Worm (Caenorhabditis elegans): ENCODE measurements around the gene twf-2.

The twf-2 gene

DNA sequence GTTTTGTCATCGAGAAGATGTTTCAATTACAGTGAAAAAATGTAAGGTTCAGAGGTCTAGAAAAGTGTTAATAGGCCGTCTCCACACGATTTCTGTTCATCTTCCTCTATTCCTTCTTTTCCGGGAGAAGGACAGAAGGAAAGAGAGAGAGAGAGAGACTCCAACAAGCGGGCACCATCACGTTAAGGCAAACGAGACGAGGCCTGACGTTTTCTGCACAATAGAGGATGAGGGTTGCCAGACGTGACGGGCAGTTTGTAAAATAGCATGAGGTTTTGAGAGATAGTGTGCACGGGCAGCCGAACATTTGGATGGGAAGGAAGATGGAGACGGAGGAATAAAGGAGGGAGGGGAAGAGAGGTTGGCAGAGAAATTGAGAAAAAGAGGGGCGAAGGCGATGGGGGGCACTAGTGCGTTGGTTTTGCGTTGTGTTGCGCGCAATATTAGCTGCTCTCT lies at the start of gene twf-2:
Gene twf-2 (plus strand): TSS at position 405 of the 456 bp plus-strand sequence.
- TF ChIP-seq him-1 (tag; optimal IDR thresholded peaks at IDR 0.05) = peak; percentile 56
- TF ChIP-seq W03F9.2 (tag; optimal IDR thresholded peaks at IDR 0.05) = no peak
- TF ChIP-seq dao-5 (tag; optimal IDR thresholded peaks at IDR 0.05) = peak; percentile 6

DNA sequence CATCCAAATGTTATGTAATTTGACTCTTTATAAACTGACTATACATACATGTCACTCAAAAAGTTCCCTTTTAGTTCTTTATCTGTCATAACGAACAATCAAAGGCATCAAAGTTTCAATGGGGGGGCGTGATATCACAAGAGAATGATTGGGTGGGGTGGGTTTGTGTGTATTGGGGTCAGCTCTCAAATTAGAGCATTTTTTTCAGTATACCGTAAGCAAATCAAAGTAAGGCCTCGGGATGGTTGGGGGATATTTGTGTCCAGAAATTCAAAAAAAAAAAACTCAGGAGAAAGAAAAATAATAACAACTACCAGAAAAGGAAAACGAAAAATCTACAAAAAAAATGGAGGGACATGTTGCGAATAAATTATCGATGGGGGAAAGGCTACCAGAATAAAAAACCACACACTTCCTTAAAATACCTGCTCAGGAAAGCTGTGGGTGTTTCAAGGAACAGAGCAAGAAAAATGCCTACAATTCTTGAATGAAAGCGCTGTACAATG lies 47.5 kb upstream of the twf-2 start, which contains the start of gene F01G12.18:
Gene F01G12.18 (minus strand): TSS at position 51 of the 506 bp plus-strand sequence.
- no peak for TF ChIP-seq W03F9.2 (tag; optimal IDR thresholded peaks at IDR 0.05)
- TF ChIP-seq him-1 (tag; optimal IDR thresholded peaks at IDR 0.05) = no peak
- TF ChIP-seq dao-5 (tag; optimal IDR thresholded peaks at IDR 0.05) = no peak

DNA sequence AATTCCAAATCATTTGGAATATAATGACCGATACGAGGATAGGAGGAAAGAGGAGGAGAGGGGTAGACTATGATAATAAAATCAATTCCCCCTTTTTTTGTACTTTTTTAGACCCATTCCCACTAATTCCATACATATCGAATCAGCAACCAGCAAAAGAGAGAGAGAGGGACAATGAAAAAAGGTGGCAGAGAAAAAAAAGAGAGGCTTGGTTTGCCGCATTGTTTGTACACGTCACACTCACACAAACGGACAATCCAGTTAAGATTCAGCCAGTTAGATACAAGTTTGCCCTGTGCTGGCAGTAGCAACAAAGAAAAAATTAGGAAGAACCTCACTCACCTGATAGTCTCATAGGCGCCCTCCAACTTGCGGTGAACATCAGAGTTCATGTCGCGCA lies 45.1 kb upstream of the twf-2 start:
- TF ChIP-seq him-1 (tag; optimal IDR thresholded peaks at IDR 0.05) (no peak), dao-5 (tag; optimal IDR thresholded peaks at IDR 0.05) (no peak), W03F9.2 (tag; optimal IDR thresholded peaks at IDR 0.05) (no peak)

DNA sequence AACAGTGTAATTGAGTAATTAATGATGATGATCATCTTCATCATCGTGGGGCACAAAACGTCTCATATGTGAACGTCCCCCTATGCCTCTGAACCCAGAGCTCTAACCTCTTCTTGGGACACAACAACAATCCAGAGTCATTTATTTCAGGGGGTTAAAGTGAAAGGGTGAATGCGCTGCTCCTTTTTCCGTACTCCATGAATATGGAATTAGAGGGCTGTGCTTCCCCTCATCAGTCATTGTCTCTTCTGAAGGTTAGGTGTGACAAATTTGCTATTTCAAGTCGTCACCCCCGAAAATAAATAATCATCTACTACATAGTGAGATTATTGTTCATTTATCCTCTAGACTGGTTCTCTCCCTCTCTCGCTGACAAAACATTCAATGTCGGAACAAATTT lies 43.7 kb upstream of the twf-2 start:
- no peak for TF ChIP-seq W03F9.2 (tag; optimal IDR thresholded peaks at IDR 0.05)
- TF ChIP-seq dao-5 (tag; optimal IDR thresholded peaks at IDR 0.05) = no peak
- TF ChIP-seq him-1 (tag; optimal IDR thresholded peaks at IDR 0.05) = no peak

DNA sequence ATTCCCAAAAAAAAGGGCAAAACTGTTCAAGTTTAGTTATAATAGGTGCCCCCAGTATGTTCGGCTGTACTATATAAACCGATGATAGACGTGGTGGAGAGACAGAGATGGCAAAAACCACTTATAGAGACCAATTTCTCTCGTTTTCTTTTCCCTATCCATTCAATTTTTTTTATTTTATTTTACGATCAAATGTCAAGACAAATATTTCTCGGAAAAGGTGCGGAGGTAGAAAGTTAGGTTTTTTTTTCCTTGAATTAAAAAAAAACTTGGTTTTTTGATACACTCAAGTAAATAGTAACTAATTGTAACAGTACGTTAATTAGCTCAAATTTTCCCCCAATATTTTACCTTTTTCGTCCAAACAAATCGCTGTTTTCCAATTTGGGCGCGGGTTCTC lies 43.2 kb upstream of the twf-2 start:
- TF ChIP-seq dao-5 (tag; optimal IDR thresholded peaks at IDR 0.05) = no peak
- TF ChIP-seq him-1 (tag; optimal IDR thresholded peaks at IDR 0.05) = no peak
- TF ChIP-seq W03F9.2 (tag; optimal IDR thresholded peaks at IDR 0.05) = no peak

DNA sequence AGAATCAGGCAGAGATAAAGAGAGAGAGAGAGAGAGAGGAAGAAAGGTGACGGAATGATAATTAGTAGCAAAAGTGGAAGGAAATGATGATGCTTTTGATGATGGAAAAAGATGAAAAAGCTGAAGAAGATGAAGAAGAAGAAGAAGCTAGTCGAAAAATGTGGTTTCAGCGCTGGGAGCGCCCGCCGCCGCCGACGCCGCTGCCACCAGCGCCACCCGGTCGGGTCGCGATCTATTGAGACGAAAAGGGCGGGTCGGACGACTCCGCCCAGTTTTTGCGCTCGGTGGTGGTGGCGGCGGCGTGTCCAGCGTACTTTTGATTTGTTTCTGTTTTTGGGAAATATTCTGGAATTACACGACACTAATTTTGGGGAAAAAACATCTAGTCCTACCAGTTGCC lies 42.6 kb upstream of the twf-2 start:
- TF ChIP-seq dao-5 (tag; optimal IDR thresholded peaks at IDR 0.05) = no peak
- no peak for TF ChIP-seq him-1 (tag; optimal IDR thresholded peaks at IDR 0.05)

DNA sequence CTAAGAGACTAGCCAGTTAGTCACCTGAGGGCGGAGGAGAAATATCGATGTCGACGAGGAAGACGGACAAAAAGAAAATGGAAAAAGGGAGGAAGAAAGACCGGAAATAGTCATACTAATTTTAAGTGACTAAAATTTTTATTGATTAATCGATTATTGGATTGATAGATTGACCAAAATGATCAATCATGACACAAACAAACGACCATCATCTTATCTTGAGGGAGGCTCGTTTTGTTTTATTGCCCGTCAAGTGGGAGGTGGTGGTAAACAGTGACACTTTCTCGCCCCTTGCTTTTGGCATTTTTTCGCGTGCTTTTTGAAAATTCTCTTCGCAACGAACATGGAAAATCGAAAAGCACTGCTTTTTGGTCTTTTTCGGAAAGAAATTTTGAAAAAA lies 41.2 kb upstream of the twf-2 start:
- TF ChIP-seq dao-5 (tag; optimal IDR thresholded peaks at IDR 0.05) (no peak), W03F9.2 (tag; optimal IDR thresholded peaks at IDR 0.05) (peak; percentile 3)

DNA sequence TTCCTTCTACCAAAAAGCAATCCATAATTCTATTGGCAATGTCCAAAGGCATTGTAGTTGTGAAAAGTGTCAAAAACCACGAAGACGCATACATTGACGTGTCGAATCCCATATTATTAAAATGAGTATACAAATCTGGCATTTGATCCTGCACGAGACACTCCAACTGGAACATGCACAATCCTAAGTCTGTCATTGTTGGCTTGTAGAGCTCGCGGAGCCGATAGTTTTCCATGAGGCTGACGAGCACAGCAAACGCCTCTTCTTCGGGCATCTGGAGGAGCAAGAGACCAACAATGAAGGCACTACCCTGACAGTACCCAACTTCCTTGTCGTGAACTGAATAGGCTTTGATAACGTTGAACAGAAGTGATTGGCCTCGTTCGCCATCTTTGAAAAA lies 39.4 kb upstream of the twf-2 start:
- no peak for TF ChIP-seq W03F9.2 (tag; optimal IDR thresholded peaks at IDR 0.05)
- TF ChIP-seq dao-5 (tag; optimal IDR thresholded peaks at IDR 0.05) = no peak
- TF ChIP-seq him-1 (tag; optimal IDR thresholded peaks at IDR 0.05) = no peak

DNA sequence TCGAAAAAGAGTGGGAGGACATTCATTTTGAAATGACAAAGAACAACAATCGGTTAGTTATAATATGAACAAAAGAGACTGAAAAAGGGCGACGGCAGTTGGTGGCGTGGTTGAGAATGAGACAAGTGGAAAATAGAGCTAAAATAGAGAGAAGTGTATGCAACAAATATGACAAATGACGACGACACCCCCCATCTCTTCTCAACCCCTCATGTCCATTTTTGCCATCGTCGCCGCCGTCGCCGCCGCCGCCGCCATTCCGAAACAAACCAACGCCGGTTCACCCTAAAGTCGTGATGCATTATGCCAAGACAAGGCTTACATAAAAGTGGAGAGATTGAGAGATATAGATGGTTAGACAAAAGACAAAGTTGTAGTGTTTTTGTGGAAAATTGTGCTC lies 36.8 kb upstream of the twf-2 start:
- TF ChIP-seq W03F9.2 (tag; optimal IDR thresholded peaks at IDR 0.05) (no peak), him-1 (tag; optimal IDR thresholded peaks at IDR 0.05) (no peak), dao-5 (tag; optimal IDR thresholded peaks at IDR 0.05) (no peak)

DNA sequence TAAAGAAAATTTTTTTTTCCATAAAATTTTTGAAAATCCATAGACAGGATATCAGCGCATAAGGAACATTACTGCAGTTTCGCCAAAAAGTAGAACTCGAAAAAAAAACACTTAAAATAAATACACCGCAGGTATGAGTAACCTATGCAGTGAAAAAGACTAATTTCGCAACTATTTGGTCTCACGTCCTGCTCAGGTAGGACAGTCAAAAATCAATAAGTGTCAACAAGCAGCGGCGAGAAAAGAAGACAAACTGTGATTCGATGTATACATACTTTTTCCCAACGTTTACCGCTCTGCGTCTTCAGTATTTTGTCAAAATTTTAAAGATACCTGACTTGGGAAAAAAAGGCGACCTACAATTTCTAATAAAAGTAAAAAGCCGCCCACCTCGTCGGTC lies 34.0 kb upstream of the twf-2 start:
- no peak for TF ChIP-seq W03F9.2 (tag; optimal IDR thresholded peaks at IDR 0.05)

DNA sequence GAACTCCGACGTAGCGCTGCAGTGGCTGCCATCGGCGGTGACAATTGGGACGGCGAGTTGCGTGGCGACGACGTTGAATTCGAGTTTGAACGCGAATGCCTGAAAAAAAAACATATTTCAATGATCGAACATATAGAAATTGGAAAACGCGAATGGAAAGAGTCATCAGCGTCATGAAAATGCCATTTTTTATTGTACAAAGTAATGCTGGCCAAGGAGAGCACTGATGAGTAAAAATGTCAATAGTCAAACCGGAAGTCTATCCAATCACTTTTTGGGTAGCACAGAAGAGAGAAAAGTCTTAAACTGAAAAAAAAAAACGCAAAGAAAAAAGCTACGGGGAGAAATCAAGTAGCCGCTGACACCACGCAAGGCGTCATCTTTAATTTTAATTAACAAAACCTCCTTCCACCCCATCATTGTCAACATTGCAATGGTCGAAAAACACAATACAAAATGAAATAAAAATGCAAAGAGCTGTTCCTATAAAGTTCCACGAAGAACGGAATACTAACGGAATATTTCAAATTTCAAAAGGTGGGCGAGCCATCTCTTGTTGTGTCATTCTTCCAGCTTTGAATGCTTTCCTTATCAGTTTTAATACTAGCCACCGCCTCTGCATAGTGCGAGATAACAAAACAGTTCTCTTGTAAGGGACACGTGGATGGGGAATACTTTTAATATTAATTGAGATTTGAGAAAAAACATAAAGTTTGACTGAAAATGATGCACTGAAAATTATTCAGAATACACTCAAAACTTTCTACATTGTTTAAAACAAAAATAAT lies 32.6 kb upstream of the twf-2 start:
- TF ChIP-seq dao-5 (tag; optimal IDR thresholded peaks at IDR 0.05) (no peak), W03F9.2 (tag; optimal IDR thresholded peaks at IDR 0.05) (no peak), him-1 (tag; optimal IDR thresholded peaks at IDR 0.05) (no peak)

DNA sequence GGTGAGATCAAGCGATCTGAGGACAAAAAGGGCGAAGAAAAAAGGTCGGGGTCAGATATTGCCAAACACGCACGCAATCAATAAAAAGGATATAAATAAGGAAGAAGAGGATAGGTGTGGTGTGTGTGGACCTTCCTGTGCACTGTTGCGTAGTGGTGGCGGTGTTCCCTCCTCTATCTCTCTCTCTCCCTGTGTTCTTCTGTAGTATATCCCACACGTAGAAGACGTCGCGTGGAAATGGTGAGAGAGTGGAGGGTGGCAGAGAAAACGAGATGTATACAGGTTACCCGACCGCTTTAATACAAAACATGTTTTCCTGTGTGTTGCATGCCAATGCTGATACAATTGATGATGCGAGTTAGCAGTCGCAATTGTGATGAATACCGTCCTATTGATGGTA lies 31.4 kb upstream of the twf-2 start:
- no peak for TF ChIP-seq dao-5 (tag; optimal IDR thresholded peaks at IDR 0.05)
- TF ChIP-seq W03F9.2 (tag; optimal IDR thresholded peaks at IDR 0.05) = no peak
- TF ChIP-seq him-1 (tag; optimal IDR thresholded peaks at IDR 0.05) = no peak

DNA sequence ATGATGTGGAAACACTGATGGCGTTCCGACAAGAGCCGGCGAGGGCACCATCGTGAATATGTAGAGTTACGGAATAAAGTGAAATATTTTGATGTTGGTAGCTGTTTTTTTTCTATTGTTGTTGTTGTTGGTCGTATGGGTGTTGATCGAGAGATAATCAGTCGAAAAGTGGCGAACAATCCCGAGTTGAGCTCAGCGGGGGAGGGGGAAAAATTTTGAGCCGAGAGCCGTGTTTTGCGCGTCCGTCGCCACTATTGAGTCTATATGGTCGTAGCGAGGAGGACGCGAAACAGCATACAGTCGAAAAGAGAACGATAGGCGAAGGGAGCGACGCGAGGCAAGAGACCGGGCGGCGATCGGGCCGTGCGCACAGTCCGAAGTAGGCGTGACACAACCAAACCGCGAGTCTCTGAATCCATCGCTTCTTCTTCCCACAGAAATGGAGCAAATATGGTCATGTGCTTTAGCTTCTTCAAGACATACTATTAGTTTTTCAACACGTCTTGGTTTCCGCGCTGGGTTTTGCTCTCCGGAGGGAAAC lies 29.1 kb upstream of the twf-2 start, which contains the start of gene eat-17:
Gene eat-17 (minus strand): TSS at position 51 of the 541 bp plus-strand sequence.
- no peak for TF ChIP-seq W03F9.2 (tag; optimal IDR thresholded peaks at IDR 0.05)
- TF ChIP-seq dao-5 (tag; optimal IDR thresholded peaks at IDR 0.05) = no peak
- no peak for TF ChIP-seq him-1 (tag; optimal IDR thresholded peaks at IDR 0.05)

DNA sequence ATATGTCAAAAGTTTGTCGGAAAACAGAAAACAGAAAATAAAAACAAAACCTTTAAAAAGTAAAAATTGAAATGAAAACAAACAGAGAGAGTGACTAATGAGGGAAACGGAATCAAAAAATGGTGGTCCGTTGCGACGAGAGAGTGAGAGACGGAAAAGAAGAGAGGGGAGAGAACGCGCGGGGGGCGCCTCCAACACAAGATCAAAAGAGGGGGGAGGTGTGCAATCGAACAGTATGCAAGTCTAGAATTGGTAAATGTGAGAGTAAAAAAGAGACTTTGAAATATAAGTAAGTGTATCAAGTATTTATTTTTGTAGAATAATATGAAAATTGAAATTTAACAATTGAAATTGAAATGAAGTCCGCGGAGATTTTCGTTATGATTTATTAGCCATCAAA lies 27.6 kb upstream of the twf-2 start:
- no peak for TF ChIP-seq dao-5 (tag; optimal IDR thresholded peaks at IDR 0.05)
- no peak for TF ChIP-seq W03F9.2 (tag; optimal IDR thresholded peaks at IDR 0.05)
- no peak for TF ChIP-seq him-1 (tag; optimal IDR thresholded peaks at IDR 0.05)

DNA sequence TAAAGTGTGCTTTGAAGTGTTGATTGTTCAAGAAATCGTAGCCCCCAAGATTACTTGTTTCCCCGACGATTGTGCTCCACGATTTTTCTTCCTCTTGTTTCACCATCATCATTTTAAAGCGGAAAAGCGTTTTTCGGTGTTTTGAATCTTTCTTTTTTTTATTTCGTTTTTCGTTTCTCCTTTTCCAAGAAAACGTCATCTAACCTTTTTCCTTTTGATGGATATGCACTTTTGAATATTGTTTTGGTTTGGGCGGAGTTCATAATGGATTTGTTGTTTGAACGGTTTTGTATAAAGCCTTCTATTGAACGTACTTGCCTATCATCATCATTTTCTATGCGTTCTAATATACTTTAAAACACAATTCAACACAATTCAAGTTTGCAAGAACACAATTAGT lies 13.9 kb upstream of the twf-2 start, which contains the start of gene F38E9.6:
Gene F38E9.6 (plus strand): TSS at position 301 of the 400 bp plus-strand sequence.
- TF ChIP-seq him-1 (tag; optimal IDR thresholded peaks at IDR 0.05) = no peak
- TF ChIP-seq dao-5 (tag; optimal IDR thresholded peaks at IDR 0.05) = no peak
